Fruit fly (Drosophila melanogaster): ENCODE data around the gene MFS10.

MFS10 gene

dm6 chrX:13127973-13128749 is 657 bp upstream of the MFS10 start (continued):
- TF ChIP-seq CG8765 (GFP tag; IDR thresholded peaks at IDR 0.05): no peak
- peak; percentile 37 for TF ChIP-seq ATbp (GFP tag; optimal IDR thresholded peaks at IDR 0.05)
- TF ChIP-seq CG14860 (GFP tag; IDR thresholded peaks at IDR 0.05; ENCODE audit: partially characterized antibody): no peak
- TF ChIP-seq dpn (GFP tag; optimal IDR thresholded peaks at IDR 0.05): peak; percentile 10 to 32
- TF ChIP-seq Xrp1 (GFP tag; IDR thresholded peaks at IDR 0.05): peak; percentile 76
- peak; percentile 33 for TF ChIP-seq Atf3 (GFP tag; optimal IDR thresholded peaks at IDR 0.05)
- no peak for TF ChIP-seq prd (optimal IDR thresholded peaks at IDR 0.05)
- peak; percentile 43; the same call in 1 of the 3 replicates for TF ChIP-seq prd (GFP tag; IDR thresholded peaks at IDR 0.05)
- TF ChIP-seq CG33213 (GFP tag; optimal IDR thresholded peaks at IDR 0.05): no peak
- TF ChIP-seq CG30403 (GFP tag; optimal IDR thresholded peaks at IDR 0.05): peak; percentile 55
- peak; percentile 47; the same call in 1 of the 2 replicates for TF ChIP-seq Drgx (GFP tag; IDR thresholded peaks at IDR 0.05)
- peak; percentile 76 for TF ChIP-seq Med (GFP tag)
- TF ChIP-seq CG8089 (GFP tag; optimal IDR thresholded peaks at IDR 0.05): peak; percentile 24
- peak in 1 of 2 experiments; percentile 20 for TF ChIP-seq Trl (optimal IDR thresholded peaks at IDR 0.05)
- TF ChIP-seq Trl (GFP tag; optimal IDR thresholded peaks at IDR 0.05): peak; percentile 1
- 0 out of 3 replicates have a peak, but pooled peaks have one; percentile 17 for TF ChIP-seq CG17361 (GFP tag; IDR thresholded peaks at IDR 0.05)
- TF ChIP-seq Ssrp (tag; optimal IDR thresholded peaks at IDR 0.05): peak; percentile 24
- no peak for TF ChIP-seq CG7271 (tag; optimal IDR thresholded peaks at IDR 0.05)
- no peak for TF ChIP-seq CG9876 (GFP tag; optimal IDR thresholded peaks at IDR 0.05)
- peak; percentile 35 for TF ChIP-seq pb (GFP tag; optimal IDR thresholded peaks at IDR 0.05)
- peak; percentile 34 for TF ChIP-seq CG17829 (tag; optimal IDR thresholded peaks at IDR 0.05)
- peak; percentile 61; the same call in 1 of the 3 replicates for TF ChIP-seq zfh1 (GFP tag; IDR thresholded peaks at IDR 0.05)
- no peak for TF ChIP-seq seq (GFP tag; IDR thresholded peaks at IDR 0.05)
- TF ChIP-seq CG42726 (GFP tag; IDR thresholded peaks at IDR 0.05; ENCODE audit: partially characterized antibody): 0 out of 2 replicates have a peak, but pooled peaks have one; percentile 7
- TF ChIP-seq CHES-1-like (GFP tag; optimal IDR thresholded peaks at IDR 0.05): peak; percentile 2
- peak; percentile 31 for TF ChIP-seq NC2α (GFP tag; optimal IDR thresholded peaks at IDR 0.05)
- peak; percentile 36; the same call in 1 of the 3 replicates for TF ChIP-seq CG11695 (GFP tag; IDR thresholded peaks at IDR 0.05)
- no peak for TF ChIP-seq Nf-YB (GFP tag; optimal IDR thresholded peaks at IDR 0.05)
- TF ChIP-seq Ets65A (GFP tag): peak; percentile 87
- TF ChIP-seq CG8924 (tag; optimal IDR thresholded peaks at IDR 0.05): peak; percentile 37
- TF ChIP-seq jumu (GFP tag; optimal IDR thresholded peaks at IDR 0.05): peak; percentile 40
- 0 out of 2 replicates have a peak, but pooled peaks have one; percentile 20 for TF ChIP-seq CG14441 (GFP tag; IDR thresholded peaks at IDR 0.05)
- TF ChIP-seq CG11696 (GFP tag; IDR thresholded peaks at IDR 0.05): peak; percentile 95
- peak; percentile 23 for TF ChIP-seq tx (GFP tag; optimal IDR thresholded peaks at IDR 0.05)
- no peak for TF ChIP-seq Kr (GFP tag; optimal IDR thresholded peaks at IDR 0.05)
- peak; percentile 46; the same call in 1 of the 3 replicates for TF ChIP-seq ase (GFP tag; IDR thresholded peaks at IDR 0.05)
- 0 out of 3 replicates have a peak, but pooled peaks have one; percentile 37 for TF ChIP-seq Optix (GFP tag; IDR thresholded peaks at IDR 0.05)
- no peak for TF ChIP-seq Mes4 (GFP tag; optimal IDR thresholded peaks at IDR 0.05)
- TF ChIP-seq Doc2 (GFP tag; IDR thresholded peaks at IDR 0.05): no peak
- TF ChIP-seq HLHmδ (GFP tag; optimal IDR thresholded peaks at IDR 0.05): peak; percentile 30
- TF ChIP-seq cwo (GFP tag; optimal IDR thresholded peaks at IDR 0.05): no peak
- peak; percentile 12 for TF ChIP-seq CG5245 (GFP tag; optimal IDR thresholded peaks at IDR 0.05)
- no peak for TF ChIP-seq GATAe (GFP tag; conservative IDR thresholded peaks at IDR 0.05)
- TF ChIP-seq gsb-n (tag; optimal IDR thresholded peaks at IDR 0.05): peak; percentile 1
- TF ChIP-seq Six4 (GFP tag; optimal IDR thresholded peaks at IDR 0.05): peak; percentile 7
- TF ChIP-seq CG1024 (GFP tag; IDR thresholded peaks at IDR 0.05): peak; percentile 40; the same call in 1 of the 2 replicates
- no peak for TF ChIP-seq E2f1 (GFP tag; IDR thresholded peaks at IDR 0.05)
- TF ChIP-seq dmrt99B (tag; optimal IDR thresholded peaks at IDR 0.05): peak; percentile 36
- TF ChIP-seq D (optimal IDR thresholded peaks at IDR 0.05): no peak
- TF ChIP-seq D (GFP tag; optimal IDR thresholded peaks at IDR 0.05): peak; percentile 31
- peak; percentile 54 for TF ChIP-seq lmd (GFP tag; IDR thresholded peaks at IDR 0.05)

Data from whole organism, embryonic.